Worm (Caenorhabditis elegans): ENCODE measurements around the gene eef-1A.2.

Gene eef-1A.2

ce11 chrX:7798248-7799020 is 25.0 kb upstream of the eef-1A.2 start, which contains the start of gene adm-4 (continued):
- TF ChIP-seq snpc-4 (tag; optimal IDR thresholded peaks at IDR 0.05) (no peak), nhr-237 (tag; optimal IDR thresholded peaks at IDR 0.05) (no peak), tlp-1 (tag; optimal IDR thresholded peaks at IDR 0.05) (no peak), xbp-1 (tag; optimal IDR thresholded peaks at IDR 0.05) (peak; percentile 64), ama-1 (optimal IDR thresholded peaks at IDR 0.05) (no peak), unc-130 (tag; optimal IDR thresholded peaks at IDR 0.05) (no peak), lin-39 (tag; optimal IDR thresholded peaks at IDR 0.05) (no peak), efl-1 (optimal IDR thresholded peaks at IDR 0.05) (peak; percentile 24 to 28), efl-1 (GFP tag; optimal IDR thresholded peaks at IDR 0.05 in 1 of 2) (peak; percentile 43 to 67), nhr-90 (tag; optimal IDR thresholded peaks at IDR 0.05; ENCODE audit: poor library complexity) (peak; percentile 67), snu-23 (GFP tag; optimal IDR thresholded peaks at IDR 0.05) (peak; percentile 70), nhr-12 (tag; optimal IDR thresholded peaks at IDR 0.05) (no peak), dsc-1 (tag; optimal IDR thresholded peaks at IDR 0.05) (peak; percentile 41)

- TF ChIP-seq pqm-1 (tag; optimal IDR thresholded peaks at IDR 0.05) (no peak), unc-130 (tag; optimal IDR thresholded peaks at IDR 0.05) (no peak), tbx-2 (tag; optimal IDR thresholded peaks at IDR 0.05) (no peak), ets-5 (GFP tag; IDR thresholded peaks at IDR 0.05) (no peak), pax-3 (tag; optimal IDR thresholded peaks at IDR 0.05) (no peak), mdl-1 (tag; optimal IDR thresholded peaks at IDR 0.05) (no peak), fkh-10 (GFP tag; optimal IDR thresholded peaks at IDR 0.05) (no peak), lin-15B (tag; optimal IDR thresholded peaks at IDR 0.05) (no peak), isw-1 (GFP tag; IDR thresholded peaks at IDR 0.05) (no peak), nhr-77 (tag; optimal IDR thresholded peaks at IDR 0.05) (no peak), unc-98 (GFP tag; IDR thresholded peaks at IDR 0.05) (no peak), nhr-85 (tag) (no peak), Y116A8C.19 (tag; optimal IDR thresholded peaks at IDR 0.05; ENCODE audit: borderline replicate concordance) (no peak), nhr-20 (tag; optimal IDR thresholded peaks at IDR 0.05) (no peak), nhr-11 (tag; optimal IDR thresholded peaks at IDR 0.05) (no peak), ces-1 (GFP tag; optimal IDR thresholded peaks at IDR 0.05) (no peak), grh-1 (GFP tag; IDR thresholded peaks at IDR 0.05) (no peak)
Measured at ce11 chrX:7799680-7800079, 23.8 kb upstream of the eef-1A.2 start, which contains the start of gene gpx-7. Gene gpx-7 (minus strand): TSS chrX:7799780.

DNA sequence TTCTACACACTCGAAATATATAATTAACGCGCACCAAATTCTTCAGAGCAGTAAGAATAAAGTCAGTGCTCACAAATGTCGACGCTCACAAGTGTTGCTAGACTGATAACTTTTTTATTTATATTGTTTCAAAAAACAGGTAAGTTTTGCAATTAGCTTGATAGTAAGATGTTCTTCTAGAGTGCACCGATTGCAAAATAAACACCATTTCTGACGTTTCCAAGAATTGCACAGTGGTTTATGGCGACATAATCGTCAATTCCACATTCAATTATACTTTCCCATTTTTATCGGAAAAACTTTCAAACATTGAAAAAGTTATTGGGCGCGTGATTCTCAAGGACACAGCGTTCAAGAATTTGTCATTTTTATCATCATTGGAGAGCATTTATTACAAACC is 23.1 kb upstream of the eef-1A.2 start:
- TF ChIP-seq ztf-4 (tag; optimal IDR thresholded peaks at IDR 0.05) (no peak), irx-1 (tag; optimal IDR thresholded peaks at IDR 0.05) (no peak), unc-62 (GFP tag; optimal IDR thresholded peaks at IDR 0.05) (no peak), C34B4.2 (tag; optimal IDR thresholded peaks at IDR 0.05) (no peak), ets-5 (GFP tag; IDR thresholded peaks at IDR 0.05) (no peak), grh-1 (GFP tag; IDR thresholded peaks at IDR 0.05) (no peak), zag-1 (tag; optimal IDR thresholded peaks at IDR 0.05) (no peak), efl-1 (optimal IDR thresholded peaks at IDR 0.05) (no peak), efl-1 (GFP tag; optimal IDR thresholded peaks at IDR 0.05 in 1 of 2) (no peak), elt-2 (tag; optimal IDR thresholded peaks at IDR 0.05) (no peak), nhr-71 (tag; optimal IDR thresholded peaks at IDR 0.05) (no peak), dpl-1 (GFP tag; optimal IDR thresholded peaks at IDR 0.05) (no peak), skn-1 (tag; optimal IDR thresholded peaks at IDR 0.05) (no peak), lin-39 (tag; optimal IDR thresholded peaks at IDR 0.05) (no peak), efl-3 (GFP tag; optimal IDR thresholded peaks at IDR 0.05) (no peak), nhr-28 (tag; optimal IDR thresholded peaks at IDR 0.05) (no peak), ceh-88 (GFP tag; IDR thresholded peaks at IDR 0.05) (no peak), egl-13 (tag; optimal IDR thresholded peaks at IDR 0.05) (no peak), nhr-90 (tag; optimal IDR thresholded peaks at IDR 0.05; ENCODE audit: poor library complexity) (no peak), ceh-8 (GFP tag; optimal IDR thresholded peaks at IDR 0.05) (no peak), elt-3 (tag; optimal IDR thresholded peaks at IDR 0.05) (no peak)

Measured in whole organism, L1 larva.